Worm (Caenorhabditis elegans): ENCODE measurements around the gene pho-13.

pho-13 gene

DNA sequence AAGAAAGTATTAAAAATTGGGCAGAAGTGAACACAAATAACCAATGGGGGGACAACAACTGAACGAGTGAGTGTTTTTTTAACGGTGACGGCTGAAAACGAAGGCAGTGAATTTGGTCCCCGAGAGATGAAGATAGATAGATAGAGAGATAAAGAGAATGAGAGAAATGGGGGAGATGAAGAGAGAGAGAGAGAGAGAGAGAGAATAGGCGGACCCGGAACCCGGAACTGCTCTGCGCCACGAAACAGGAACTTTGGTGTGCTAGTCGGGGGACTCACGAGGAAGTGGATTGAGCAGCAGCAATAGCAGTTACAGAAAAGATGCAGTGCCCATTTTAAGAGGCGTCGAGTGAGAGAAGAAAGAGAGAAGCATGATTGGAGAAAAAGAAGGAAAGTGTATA is 10.4 kb downstream of the pho-13 start (continued):
- TF ChIP-seq elt-3 (tag; optimal IDR thresholded peaks at IDR 0.05) = no peak
- TF ChIP-seq fkh-4 (tag; optimal IDR thresholded peaks at IDR 0.05; ENCODE audit: borderline replicate concordance) = no peak

DNA sequence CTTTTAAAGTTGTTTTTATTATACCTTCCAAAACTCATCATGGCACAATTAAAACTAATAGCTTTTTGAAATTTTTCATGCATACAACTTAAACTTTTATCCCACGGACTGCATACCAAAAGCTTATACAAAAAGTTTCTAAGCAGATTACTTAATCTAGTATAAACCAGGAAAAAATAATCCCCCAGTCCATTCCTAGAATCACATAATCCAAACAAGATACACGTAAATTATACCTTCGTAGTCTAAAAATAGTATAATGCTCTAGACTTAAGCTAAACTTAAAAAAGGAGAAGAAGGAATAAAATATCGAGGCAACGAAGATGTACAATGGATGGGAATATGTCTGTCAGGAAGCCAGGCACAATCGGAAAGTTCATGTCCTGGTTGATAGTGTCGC is 11.6 kb downstream of the pho-13 start:
- no peak for TF ChIP-seq ceh-63 (GFP tag; optimal IDR thresholded peaks at IDR 0.05)
- peak; percentile 33 for TF ChIP-seq sox-4 (tag; optimal IDR thresholded peaks at IDR 0.05)
- no peak for TF ChIP-seq nhr-28 (tag; optimal IDR thresholded peaks at IDR 0.05)
- no peak for TF ChIP-seq nhr-85 (tag)
- TF ChIP-seq dpl-1 (GFP tag; optimal IDR thresholded peaks at IDR 0.05) = no peak
- TF ChIP-seq C04F5.9 (tag; optimal IDR thresholded peaks at IDR 0.05) = no peak
- TF ChIP-seq ets-5 (GFP tag; IDR thresholded peaks at IDR 0.05) = no peak
- TF ChIP-seq pag-3 (tag; optimal IDR thresholded peaks at IDR 0.05; ENCODE audit: borderline replicate concordance, insufficient read depth) = no peak
- no peak for TF ChIP-seq tlp-1 (tag; optimal IDR thresholded peaks at IDR 0.05)
- no peak for TF ChIP-seq lin-14 (GFP tag; optimal IDR thresholded peaks at IDR 0.05)
- TF ChIP-seq skn-1 (tag; optimal IDR thresholded peaks at IDR 0.05) = no peak
- no peak for TF ChIP-seq lin-39 (tag; optimal IDR thresholded peaks at IDR 0.05)
- TF ChIP-seq alr-1 (tag; optimal IDR thresholded peaks at IDR 0.05; ENCODE audit: borderline replicate concordance) = no peak
- no peak for TF ChIP-seq ceh-8 (GFP tag; optimal IDR thresholded peaks at IDR 0.05)
- no peak for TF ChIP-seq ces-1 (GFP tag; optimal IDR thresholded peaks at IDR 0.05)
- no peak for TF ChIP-seq isw-1 (GFP tag; IDR thresholded peaks at IDR 0.05)
- TF ChIP-seq egl-13 (tag; optimal IDR thresholded peaks at IDR 0.05) = no peak
- no peak for TF ChIP-seq nhr-84 (tag; optimal IDR thresholded peaks at IDR 0.05)
- no peak for TF ChIP-seq C16A3.4 (tag; optimal IDR thresholded peaks at IDR 0.05)
- TF ChIP-seq pqm-1 (tag; optimal IDR thresholded peaks at IDR 0.05) = no peak
- no peak for TF ChIP-seq nhr-12 (tag; optimal IDR thresholded peaks at IDR 0.05)
- no peak for TF ChIP-seq F16B12.6 (tag; optimal IDR thresholded peaks at IDR 0.05)
- TF ChIP-seq snu-23 (GFP tag; optimal IDR thresholded peaks at IDR 0.05) = no peak
- no peak for TF ChIP-seq elt-3 (tag; optimal IDR thresholded peaks at IDR 0.05)
- peak; percentile 91 for TF ChIP-seq dsc-1 (tag; optimal IDR thresholded peaks at IDR 0.05)
- TF ChIP-seq tbx-2 (tag; optimal IDR thresholded peaks at IDR 0.05) = no peak
- no peak for TF ChIP-seq fkh-10 (GFP tag; optimal IDR thresholded peaks at IDR 0.05)
- no peak for TF ChIP-seq fos-1 (tag; optimal IDR thresholded peaks at IDR 0.05)
- TF ChIP-seq efl-1 (optimal IDR thresholded peaks at IDR 0.05) = no peak
- no peak for TF ChIP-seq efl-1 (GFP tag; optimal IDR thresholded peaks at IDR 0.05 in 1 of 2)
- TF ChIP-seq fkh-8 (tag; optimal IDR thresholded peaks at IDR 0.05) = peak; percentile 15
- TF ChIP-seq hlh-4 (tag; optimal IDR thresholded peaks at IDR 0.05) = no peak
- no peak for TF ChIP-seq Y116A8C.19 (tag; optimal IDR thresholded peaks at IDR 0.05; ENCODE audit: borderline replicate concordance)
- TF ChIP-seq jun-1 (tag; optimal IDR thresholded peaks at IDR 0.05) = no peak
- TF ChIP-seq mdl-1 (tag; optimal IDR thresholded peaks at IDR 0.05) = no peak
- TF ChIP-seq nhr-11 (tag; optimal IDR thresholded peaks at IDR 0.05) = peak; percentile 24
- TF ChIP-seq zag-1 (tag; optimal IDR thresholded peaks at IDR 0.05) = no peak
- TF ChIP-seq elt-2 (tag; optimal IDR thresholded peaks at IDR 0.05) = no peak
- TF ChIP-seq nhr-77 (tag; optimal IDR thresholded peaks at IDR 0.05) = no peak
- TF ChIP-seq hlh-17 (GFP tag; optimal IDR thresholded peaks at IDR 0.05; ENCODE audit: borderline replicate concordance) = no peak
- TF ChIP-seq fkh-4 (tag; optimal IDR thresholded peaks at IDR 0.05; ENCODE audit: borderline replicate concordance) = peak; percentile 3
- TF ChIP-seq nhr-47 (tag; optimal IDR thresholded peaks at IDR 0.05) = peak; percentile 50
- no peak for TF ChIP-seq nhr-76 (tag; optimal IDR thresholded peaks at IDR 0.05)
- peak; percentile 22 for TF ChIP-seq nhr-71 (tag; optimal IDR thresholded peaks at IDR 0.05)
- no peak for TF ChIP-seq xbp-1 (tag; optimal IDR thresholded peaks at IDR 0.05)
- peak; percentile 55 for TF ChIP-seq pax-3 (tag; optimal IDR thresholded peaks at IDR 0.05)
- TF ChIP-seq blmp-1 (tag; optimal IDR thresholded peaks at IDR 0.05) = no peak

Measured in whole organism, L1 larva.